Worm (Caenorhabditis elegans) whole organism, L2 larva: ENCODE results near the gene C23H5.11.

ENCODE experiments used
- lsy-2 ChIP-seq, 2 experiments: fragments of 150-350 bp in 1 of 2; sonication (generic microtip) in 1 of 2; optimal IDR thresholded peaks; 2 replicates each; lab custom pipeline; 2014 to 2017; ENCODE audit warnings: missing biosample characterization in 2 of 2, missing genetic modification characterization in 2 of 2
- nhr-23 ChIP-seq: fragments of 150-350 bp; optimal IDR thresholded peaks from 2 replicates; lab custom pipeline; 2014; ENCODE audit warnings: missing biosample characterization, missing genetic modification reagents, missing genetic modification characterization
- nhr-237 ChIP-seq: fragments of 150-350 bp; optimal IDR thresholded peaks from 2 replicates; lab custom pipeline; 2014; ENCODE audit warnings: missing biosample characterization, missing genetic modification characterization
- sma-9 ChIP-seq, 2 experiments: fragments of 150-350 bp in 1 of 2; sonication (generic microtip) in 1 of 2; optimal IDR thresholded peaks; 2 replicates each; lab custom pipeline; 2014 to 2016; ENCODE audit warnings: missing genetic modification characterization in 2 of 2, mild to moderate bottlenecking in 1 of 2, missing biosample characterization in 1 of 2, missing compliant biosample characterization in 1 of 2, missing genetic modification reagents in 1 of 2, moderate library complexity in 1 of 2

C23H5.11 gene

ce11 chrIV:2048839-2049238 is 50.8 kb downstream of the C23H5.11 start (continued):
- TF ChIP-seq nhr-23 (no peak), lsy-2 (tag; optimal IDR thresholded peaks at IDR 0.05; lab: Kevin White, UChicago) (peak; percentile 46 to 85), nhr-237 (tag; lab: Kevin White, UChicago) (no peak), sma-9 (GFP tag; optimal IDR thresholded peaks at IDR 0.05; lab: Kevin White, UChicago) (peak; percentile 86), sma-9 (tag; optimal IDR thresholded peaks at IDR 0.05; lab: Kevin White, UChicago) (no peak)
